Fruit fly (Drosophila melanogaster): Measurements from ENCODE around the gene MetRS-m.

MetRS-m gene

dm6 chr3R:14298078-14298896, 38.5 kb upstream of the MetRS-m start (continued):
- TF ChIP-seq CG7271 (tag; optimal IDR thresholded peaks at IDR 0.05) (no peak), CG15601 (tag; optimal IDR thresholded peaks at IDR 0.05) (no peak), Atf6 (GFP tag; IDR thresholded peaks at IDR 0.05) (no peak), Max (GFP tag; optimal IDR thresholded peaks at IDR 0.05) (no peak), Pdp1 (GFP tag; optimal IDR thresholded peaks at IDR 0.05) (no peak), CG14667 (GFP tag; IDR thresholded peaks at IDR 0.05) (no peak), sqz (GFP tag; optimal IDR thresholded peaks at IDR 0.05) (no peak), CoRest (tag; optimal IDR thresholded peaks at IDR 0.05) (no peak), bab2 (GFP tag; optimal IDR thresholded peaks at IDR 0.05) (no peak), ro (GFP tag; IDR thresholded peaks at IDR 0.05) (no peak), Hand (GFP tag; optimal IDR thresholded peaks at IDR 0.05) (no peak), CG11247 (GFP tag; IDR thresholded peaks at IDR 0.05) (no peak), Rx (GFP tag; IDR thresholded peaks at IDR 0.05) (no peak), gce (GFP tag; IDR thresholded peaks at IDR 0.05) (no peak), salm (tag; optimal IDR thresholded peaks at IDR 0.05) (no peak), cg (GFP tag; optimal IDR thresholded peaks at IDR 0.05) (peak; percentile 92), CG3163 (GFP tag; optimal IDR thresholded peaks at IDR 0.05) (no peak), sens (GFP tag) (no peak), stwl (tag; optimal IDR thresholded peaks at IDR 0.05) (peak; percentile 18), vfl (GFP tag; optimal IDR thresholded peaks at IDR 0.05) (no peak), CG3065 (GFP tag; optimal IDR thresholded peaks at IDR 0.05) (no peak), CG17829 (tag; optimal IDR thresholded peaks at IDR 0.05) (no peak), Fer2 (tag; optimal IDR thresholded peaks at IDR 0.05) (no peak), CG6272 (GFP tag; IDR thresholded peaks at IDR 0.05) (no peak), bcd (GFP tag; optimal IDR thresholded peaks at IDR 0.05) (no peak), Hr78 (GFP tag; optimal IDR thresholded peaks at IDR 0.05) (no peak), zf30C (GFP tag; optimal IDR thresholded peaks at IDR 0.05) (no peak), ato (GFP tag; IDR thresholded peaks at IDR 0.05; ENCODE audit: partially characterized antibody) (no peak), fu2 (GFP tag; optimal IDR thresholded peaks at IDR 0.05) (no peak), E2f2 (GFP tag; IDR thresholded peaks at IDR 0.05) (peak; percentile 93), sima (GFP tag; optimal IDR thresholded peaks at IDR 0.05) (no peak), ken (GFP tag; IDR thresholded peaks at IDR 0.05) (no peak), CG12744 (GFP tag; optimal IDR thresholded peaks at IDR 0.05) (no peak), CG10979 (tag; optimal IDR thresholded peaks at IDR 0.05) (peak; percentile 3), Sry-β (GFP tag; optimal IDR thresholded peaks at IDR 0.05) (no peak), Opbp (GFP tag; IDR thresholded peaks at IDR 0.05; ENCODE audit: partially characterized antibody) (no peak), kay (GFP tag; optimal IDR thresholded peaks at IDR 0.05) (no peak), yki (optimal IDR thresholded peaks at IDR 0.05) (no peak), vnd (GFP tag; IDR thresholded peaks at IDR 0.05; ENCODE audit: partially characterized antibody) (no peak), CG6765 (GFP tag; optimal IDR thresholded peaks at IDR 0.05) (no peak), Awh (GFP tag; IDR thresholded peaks at IDR 0.05) (no peak), CG17568 (GFP tag; optimal IDR thresholded peaks at IDR 0.05) (no peak), CG32532 (GFP tag; IDR thresholded peaks at IDR 0.05) (no peak), CG6175 (GFP tag; IDR thresholded peaks at IDR 0.05) (no peak), Stat92E (GFP tag; optimal IDR thresholded peaks at IDR 0.05) (no peak), lbe (GFP tag; optimal IDR thresholded peaks at IDR 0.05) (no peak), CG10147 (GFP tag; optimal IDR thresholded peaks at IDR 0.05) (no peak), Med (GFP tag) (peak; percentile 54), Ravus (GFP tag; IDR thresholded peaks at IDR 0.05) (no peak), zfh1 (GFP tag; IDR thresholded peaks at IDR 0.05) (no peak)

All from whole organism, embryonic.